Worm (Caenorhabditis elegans) whole organism, early embryonic: Measurements from ENCODE around the gene dct-6.

Experiments used
- B0310.2 ChIP-seq: sonication (generic microtip); optimal IDR thresholded peaks from 2 replicates; lab custom pipeline; 2016; ENCODE audit warnings: mild to moderate bottlenecking, missing genetic modification characterization, missing compliant biosample characterization
- F13C5.2 ChIP-seq: sonication (generic microtip); optimal IDR thresholded peaks from 2 replicates; lab custom pipeline; 2017; ENCODE audit warnings: mild to moderate bottlenecking, missing genetic modification characterization, inconsistent platforms, missing compliant biosample characterization
- aly-1 ChIP-seq: sonication (generic microtip); optimal IDR thresholded peaks from 2 replicates; lab custom pipeline; 2016; ENCODE audit warnings: missing genetic modification characterization, missing compliant biosample characterization
- ama-1 ChIP-seq: fragments of 150-350 bp; optimal IDR thresholded peaks from 2 replicates; lab custom pipeline; 2014
- ceh-13 ChIP-seq: fragments of 200-800 bp; sonication (Bioruptor generic); optimal IDR thresholded peaks from 2 replicates; lab custom pipeline; 2018; ENCODE audit warnings: mild to moderate bottlenecking, missing genetic modification characterization, missing compliant biosample characterization
- ceh-36 ChIP-seq: sonication (generic microtip); optimal IDR thresholded peaks from 2 replicates; lab custom pipeline; 2016; ENCODE audit warnings: missing genetic modification characterization, inconsistent platforms, missing compliant biosample characterization
- ets-7 ChIP-seq: sonication (generic microtip); optimal IDR thresholded peaks from 2 replicates; lab custom pipeline; 2016; ENCODE audit warnings: missing genotype, missing genetic modification characterization, missing compliant biosample characterization
- flt-1 ChIP-seq: fragments of 200-800 bp; sonication (Bioruptor generic); IDR thresholded peaks from 2 replicates; pipeline ENCODE4 v1.3.6; 2022; ENCODE audit warnings: missing genetic modification characterization, missing compliant biosample characterization
- hmbx-1 ChIP-seq: sonication (generic microtip); optimal IDR thresholded peaks from 2 replicates; lab custom pipeline; 2016; ENCODE audit warnings: mild to moderate bottlenecking, missing genetic modification characterization, missing compliant biosample characterization
- hmg-4 ChIP-seq: fragments of 200-800 bp; sonication (Bioruptor generic); optimal IDR thresholded peaks from 2 replicates; lab custom pipeline; 2018; ENCODE audit warnings: mild to moderate bottlenecking, missing genetic modification characterization, missing compliant biosample characterization
- scrt-1 ChIP-seq: fragments of 200-800 bp; sonication (Bioruptor generic); IDR thresholded peaks from 2 replicates; pipeline ENCODE4 v1.3.6; 2022; ENCODE audit warnings: missing genetic modification characterization, missing compliant biosample characterization
- sea-1 ChIP-seq: fragments of 200-800 bp; sonication (Bioruptor generic); conservative IDR thresholded peaks from 2 replicates; pipeline ENCODE4 v1.3.6; 2022; ENCODE audit warnings: missing genetic modification characterization, missing compliant biosample characterization
- tbx-37 ChIP-seq: fragments of 200-800 bp; sonication (Bioruptor generic); conservative IDR thresholded peaks from 2 replicates; pipeline ENCODE4 v1.3.6; 2022; ENCODE audit warnings: missing genetic modification reagents, missing genetic modification characterization, missing compliant biosample characterization
- tra-4 ChIP-seq: sonication (generic microtip); optimal IDR thresholded peaks from 2 replicates; lab custom pipeline; 2017; ENCODE audit warnings: missing genetic modification characterization, missing compliant biosample characterization

ce11 chrIII:5976021-5976420 lies 9.8 kb downstream of the dct-6 start:
- no peak for TF ChIP-seq ama-1
- no peak for TF ChIP-seq F13C5.2 (tag; lab: Kevin White, UChicago)
- TF ChIP-seq hmg-4 (GFP tag; lab: Kevin White, UChicago), result no peak
- TF ChIP-seq ets-7 (tag; lab: Kevin White, UChicago), result no peak
- TF ChIP-seq scrt-1, result no peak
- no peak for TF ChIP-seq hmbx-1 (tag; lab: Kevin White, UChicago)
- TF ChIP-seq sea-1 (GFP tag; lab: Robert Waterston, UW), result no peak
- TF ChIP-seq aly-1, result no peak
- no peak for TF ChIP-seq B0310.2 (tag; lab: Kevin White, UChicago)
- no peak for TF ChIP-seq flt-1 (GFP tag; lab: Robert Waterston, UW)
- no peak for TF ChIP-seq tra-4 (tag; lab: Kevin White, UChicago)
- TF ChIP-seq ceh-13 (GFP tag; lab: Kevin White, UChicago), result no peak
- no peak for TF ChIP-seq tbx-37
- no peak for TF ChIP-seq ceh-36 (tag; lab: Kevin White, UChicago)
